Fruit fly (Drosophila melanogaster) whole organism, embryonic: ENCODE data around the gene shams.

Source experiments
- CG10274 ChIP-seq: fragments of 200-800 bp; sonication (Bioruptor generic); optimal IDR thresholded peaks from 3 replicates; lab custom pipeline; 2017; ENCODE audit warnings: missing biosample characterization, mild to moderate bottlenecking, missing genetic modification characterization
- CG10321 ChIP-seq: fragments of 200-800 bp; sonication (Bioruptor generic); IDR thresholded peaks from 2 replicates; pipeline ENCODE4 v1.3.6; 2022; ENCODE audit warnings: missing biosample characterization, missing genetic modification characterization
- CG10366 ChIP-seq: fragments of 200-800 bp; sonication (Bioruptor generic); IDR thresholded peaks from 2 replicates; pipeline ENCODE4 v1.3.6; 2022; ENCODE audit warnings: missing biosample characterization, missing genetic modification characterization
- CG10543 ChIP-seq: fragments of 200-800 bp; sonication (Bioruptor generic); optimal IDR thresholded peaks from 3 replicates; lab custom pipeline; 2017; ENCODE audit warnings: missing biosample characterization, mild to moderate bottlenecking, missing genetic modification characterization, moderate library complexity
- CG11560 ChIP-seq: fragments of 200-800 bp; sonication (Bioruptor generic); IDR thresholded peaks from 3 replicates; pipeline ENCODE4 v1.3.6; 2022; ENCODE audit warnings: missing biosample characterization, missing genetic modification characterization
- CG11696 ChIP-seq: fragments of 200-800 bp; sonication (Bioruptor generic); IDR thresholded peaks from 2 replicates; pipeline ENCODE4 v1.3.6; 2022; ENCODE audit warnings: missing biosample characterization, missing genetic modification characterization
- CG13287 ChIP-seq: fragments of 200-800 bp; sonication (Bioruptor generic); IDR thresholded peaks from 2 replicates; pipeline ENCODE4 v1.3.6; 2022; ENCODE audit warnings: missing biosample characterization, missing genetic modification characterization; ENCODE audit not compliant: partially characterized antibody
- CG13296 ChIP-seq: fragments of 200-800 bp; sonication (Bioruptor generic); optimal IDR thresholded peaks from 3 replicates; lab custom pipeline; 2018; ENCODE audit warnings: missing biosample characterization, mild to moderate bottlenecking, missing genetic modification characterization
- CG13424 ChIP-seq: fragments of 200-800 bp; sonication (Bioruptor generic); optimal IDR thresholded peaks from 2 replicates; lab custom pipeline; 2019; ENCODE audit warnings: missing biosample characterization, mild to moderate bottlenecking, missing genetic modification characterization, moderate library complexity
- CG17385 ChIP-seq: fragments of 200-800 bp; sonication (Bioruptor generic); optimal IDR thresholded peaks from 3 replicates; lab custom pipeline; 2018; ENCODE audit warnings: missing biosample characterization, mild to moderate bottlenecking, missing genetic modification characterization
- CG17612 ChIP-seq: fragments of 200-800 bp; sonication (Bioruptor generic); IDR thresholded peaks from 2 replicates; pipeline ENCODE4 v1.3.6; 2022; ENCODE audit warnings: missing biosample characterization, missing genetic modification characterization
- CG18476 ChIP-seq: fragments of 200-800 bp; sonication (Bioruptor generic); optimal IDR thresholded peaks from 2 replicates; lab custom pipeline; 2016; ENCODE audit warnings: missing biosample characterization, mild to moderate bottlenecking, missing genetic modification characterization
- CG2116 ChIP-seq: fragments of 200-800 bp; sonication (Bioruptor generic); optimal IDR thresholded peaks from 3 replicates; lab custom pipeline; 2018; ENCODE audit warnings: missing biosample characterization, mild to moderate bottlenecking, missing genetic modification characterization
- CG4404 ChIP-seq: fragments of 200-800 bp; sonication (Bioruptor generic); IDR thresholded peaks from 2 replicates; pipeline ENCODE4 v1.3.6; 2022; ENCODE audit warnings: missing biosample characterization, missing genetic modification characterization
- CG5245 ChIP-seq: fragments of 200-800 bp; sonication (Bioruptor generic); optimal IDR thresholded peaks from 3 replicates; lab custom pipeline; 2016; ENCODE audit warnings: missing biosample characterization, missing genetic modification characterization
- CG6854 ChIP-seq: fragments of 200-800 bp; sonication (Bioruptor generic); optimal IDR thresholded peaks from 3 replicates; lab custom pipeline; 2017; ENCODE audit warnings: missing biosample characterization, mild to moderate bottlenecking, missing genetic modification characterization
- CG8290 ChIP-seq, 3 experiments: fragments of 200-800 bp; sonication (Bioruptor generic); optimal IDR thresholded peaks; 2 replicates each; lab custom pipeline; 2016 to 2019; ENCODE audit warnings: missing biosample characterization in 3 of 3, missing genetic modification characterization in 3 of 3, mild to moderate bottlenecking in 2 of 3, moderate library complexity in 1 of 3
- Dll ChIP-seq: fragments of 200-800 bp; sonication (Bioruptor generic); IDR thresholded peaks from 4 replicates; pipeline ENCODE4 v1.3.6; 2022; ENCODE audit warnings: missing biosample characterization, missing genetic modification characterization; ENCODE audit not compliant: partially characterized antibody
- Dref ChIP-seq: fragments of 200-800 bp; sonication (Bioruptor generic); IDR thresholded peaks from 2 replicates; pipeline ENCODE4 v1.3.6; 2022; ENCODE audit warnings: missing biosample characterization, missing genetic modification characterization
- Eip74EF ChIP-seq, 2 experiments: fragments of 200-800 bp in 1 of 2; fragments of >200 bp in 1 of 2; sonication (Bioruptor generic) in 1 of 2; optimal IDR thresholded peaks; 2 replicates each; lab custom pipeline; 2017 to 2019; ENCODE audit warnings: missing biosample characterization in 2 of 2, missing genetic modification characterization in 2 of 2, mild to moderate bottlenecking in 1 of 2, moderate library complexity in 1 of 2
- Hey ChIP-seq: fragments of 200-800 bp; sonication (Bioruptor generic); optimal IDR thresholded peaks from 3 replicates; lab custom pipeline; 2018; ENCODE audit warnings: missing biosample characterization, mild to moderate bottlenecking, missing genetic modification characterization
- Hmr ChIP-seq: fragments of 200-800 bp; sonication (Bioruptor generic); optimal IDR thresholded peaks from 3 replicates; lab custom pipeline; 2017; ENCODE audit warnings: mild to moderate bottlenecking, missing biosample characterization, missing genetic modification reagents, missing genetic modification characterization
- Jarid2 ChIP-seq: fragments of 200-800 bp; sonication (Bioruptor generic); optimal IDR thresholded peaks from 3 replicates; lab custom pipeline; 2017; ENCODE audit warnings: mild to moderate bottlenecking, missing biosample characterization, missing genetic modification reagents, missing genetic modification characterization
- Lpt ChIP-seq: fragments of >200 bp; optimal IDR thresholded peaks from 2 replicates; lab custom pipeline; 2018; ENCODE audit warnings: missing biosample characterization, missing genetic modification characterization
- MBD-R2 ChIP-seq: fragments of 200-800 bp; sonication (Bioruptor generic); IDR thresholded peaks from 2 replicates; pipeline ENCODE4 v1.3.6; 2022; ENCODE audit warnings: missing biosample characterization, missing genetic modification characterization
- PHDP ChIP-seq: fragments of 200-800 bp; sonication (Bioruptor generic); optimal IDR thresholded peaks from 3 replicates; lab custom pipeline; 2018; ENCODE audit warnings: missing biosample characterization, mild to moderate bottlenecking, missing genetic modification characterization, moderate library complexity
- Taf1 ChIP-seq: fragments of 200-800 bp; sonication (Bioruptor generic); IDR thresholded peaks from 2 replicates; pipeline ENCODE4 v1.3.6; 2022; ENCODE audit warnings: missing biosample characterization, missing genetic modification characterization
- aop ChIP-seq: fragments of 200-800 bp; sonication (Bioruptor generic); IDR thresholded peaks from 2 replicates; pipeline ENCODE4 v1.3.6; 2022; ENCODE audit warnings: missing biosample characterization, missing genetic modification characterization
- ap ChIP-seq: fragments of 200-800 bp; sonication (Bioruptor generic); IDR thresholded peaks from 2 replicates; pipeline ENCODE4 v1.3.6; 2022; ENCODE audit warnings: missing biosample characterization, missing genetic modification characterization
- btn ChIP-seq: fragments of 200-800 bp; sonication (Bioruptor generic); optimal IDR thresholded peaks from 2 replicates; lab custom pipeline; 2016; ENCODE audit warnings: missing biosample characterization, missing genetic modification characterization
- dan ChIP-seq: fragments of 200-800 bp; sonication (Bioruptor generic); IDR thresholded peaks from 2 replicates; pipeline ENCODE4 v1.3.6; 2022; ENCODE audit warnings: missing biosample characterization, missing genetic modification characterization
- dmrt11E ChIP-seq: fragments of 200-800 bp; sonication (Bioruptor generic); optimal IDR thresholded peaks from 3 replicates; lab custom pipeline; 2018; ENCODE audit warnings: missing biosample characterization, mild to moderate bottlenecking, missing genetic modification characterization, moderate library complexity
- dmrt99B ChIP-seq: fragments of 200-800 bp; sonication (Bioruptor generic); optimal IDR thresholded peaks from 2 replicates; lab custom pipeline; 2018; ENCODE audit warnings: missing biosample characterization, mild to moderate bottlenecking, missing genetic modification characterization, moderate library complexity
- fd64A ChIP-seq: fragments of 200-800 bp; sonication (Bioruptor generic); optimal IDR thresholded peaks from 3 replicates; lab custom pipeline; 2018; ENCODE audit warnings: missing biosample characterization, mild to moderate bottlenecking, missing genetic modification characterization
- fru ChIP-seq: fragments of >200 bp; optimal IDR thresholded peaks from 2 replicates; lab custom pipeline; 2017
- h ChIP-seq: fragments of >200 bp; optimal IDR thresholded peaks from 2 replicates; lab custom pipeline; 2017
- jumu ChIP-seq: fragments of 200-800 bp; sonication (Bioruptor generic); optimal IDR thresholded peaks from 3 replicates; lab custom pipeline; 2016; ENCODE audit warnings: missing biosample characterization, missing genetic modification characterization
- lab ChIP-seq: fragments of 200-800 bp; sonication (Bioruptor generic); optimal IDR thresholded peaks from 3 replicates; lab custom pipeline; 2017; ENCODE audit warnings: missing biosample characterization, missing genetic modification characterization, mild to moderate bottlenecking, moderate library complexity, missing genetic modification reagents
- lmd ChIP-seq: fragments of 200-800 bp; sonication (Bioruptor generic); IDR thresholded peaks from 2 replicates; pipeline ENCODE4 v1.3.6; 2022; ENCODE audit warnings: missing biosample characterization, missing genetic modification characterization
- mld ChIP-seq: fragments of 200-800 bp; sonication (Bioruptor generic); IDR thresholded peaks from 3 replicates; pipeline ENCODE4 v1.3.6; 2022; ENCODE audit warnings: missing biosample characterization, missing genetic modification characterization; ENCODE audit not compliant: partially characterized antibody
- nerfin-1 ChIP-seq: fragments of 200-800 bp; sonication (Bioruptor generic); optimal IDR thresholded peaks from 3 replicates; lab custom pipeline; 2019; ENCODE audit warnings: missing biosample characterization, mild to moderate bottlenecking, missing genetic modification characterization, moderate library complexity
- run ChIP-seq: fragments of 200-800 bp; sonication (Bioruptor generic); optimal IDR thresholded peaks from 3 replicates; lab custom pipeline; 2018; ENCODE audit warnings: missing biosample characterization, mild to moderate bottlenecking, missing genetic modification characterization
- schlank ChIP-seq: fragments of 200-800 bp; sonication (Bioruptor generic); optimal IDR thresholded peaks from 2 replicates; lab custom pipeline; 2018; ENCODE audit warnings: missing biosample characterization, mild to moderate bottlenecking, missing genetic modification characterization
- slbo ChIP-seq: fragments of 200-800 bp; sonication (Bioruptor generic); IDR thresholded peaks from 2 replicates; pipeline ENCODE4 v1.3.6; 2022; ENCODE audit warnings: missing biosample characterization, missing genetic modification characterization
- ssp ChIP-seq: fragments of 200-800 bp; sonication (Bioruptor generic); IDR thresholded peaks from 2 replicates; pipeline ENCODE4 v1.3.6; 2022; ENCODE audit warnings: missing biosample characterization, missing genetic modification characterization
- stwl ChIP-seq: fragments of 200-800 bp; sonication (Bioruptor generic); optimal IDR thresholded peaks from 3 replicates; lab custom pipeline; 2018; ENCODE audit warnings: missing biosample characterization, mild to moderate bottlenecking, missing genetic modification characterization, moderate library complexity
- sug ChIP-seq: fragments of 200-800 bp; optimal IDR thresholded peaks from 2 replicates; lab custom pipeline; 2019; ENCODE audit warnings: missing biosample characterization, mild to moderate bottlenecking, missing genetic modification characterization, moderate library complexity
- zf30C ChIP-seq: fragments of 200-800 bp; sonication (Bioruptor generic); optimal IDR thresholded peaks from 3 replicates; lab custom pipeline; 2018; ENCODE audit warnings: missing biosample characterization, mild to moderate bottlenecking, missing genetic modification characterization
- zfh1 ChIP-seq: fragments of 200-800 bp; sonication (Bioruptor generic); IDR thresholded peaks from 3 replicates; pipeline ENCODE4 v1.3.6; 2022; ENCODE audit warnings: missing biosample characterization, missing genetic modification characterization
- zfh2 ChIP-seq: fragments of 200-800 bp; sonication (Bioruptor generic); optimal IDR thresholded peaks from 2 replicates; lab custom pipeline; 2016; ENCODE audit warnings: missing biosample characterization, missing genetic modification characterization

The shams gene

DNA sequence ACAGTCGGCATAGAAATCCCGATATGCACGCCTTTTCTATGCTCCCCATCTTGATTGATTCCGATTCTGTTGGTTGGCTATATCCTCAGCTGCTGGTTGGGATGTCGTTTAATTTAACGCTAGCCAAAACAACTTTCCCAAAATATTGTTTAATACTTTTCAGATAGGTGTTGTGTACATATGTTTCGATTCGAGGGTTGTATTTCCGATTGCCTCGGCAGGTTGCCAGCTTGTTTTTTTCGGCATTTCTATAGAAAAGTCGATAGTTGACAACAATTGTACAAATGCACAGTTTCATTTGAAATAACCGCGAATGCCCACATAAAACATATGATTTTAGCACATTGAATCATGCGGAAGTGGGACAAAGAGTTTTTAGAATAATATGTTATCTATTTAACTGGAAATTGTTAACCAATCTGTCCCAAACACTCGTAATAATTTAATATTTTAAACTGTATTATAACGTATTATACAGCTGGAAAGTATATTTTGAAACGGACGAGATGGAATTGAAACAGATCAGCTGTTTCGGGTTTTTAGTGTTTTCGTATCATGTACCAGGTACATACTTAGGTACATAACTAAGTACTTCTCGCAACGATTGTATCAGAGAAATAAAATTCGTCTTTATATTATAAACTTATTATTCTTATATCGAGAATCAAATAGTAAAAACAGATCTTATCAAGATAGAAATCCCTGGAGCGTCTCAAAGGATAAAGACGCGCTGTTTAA lies 19.8 kb downstream of the shams start, which contains the start of gene CG31109 (continued):
- TF ChIP-seq CG11560 (no peak), Lpt (no peak), CG13424 (peak; percentile 22), CG13287 (GFP tag; lab: Robert Waterston, UW) (peak; percentile 61), btn (GFP tag; lab: Kevin White, UChicago) (no peak), zf30C (GFP tag; lab: Kevin White, UChicago) (peak; percentile 19), CG18476 (GFP tag; lab: Kevin White, UChicago) (no peak), CG5245 (GFP tag; lab: Kevin White, UChicago) (no peak), CG10366 (GFP tag; lab: Robert Waterston, UW) (no peak), CG10321 (GFP tag; lab: Robert Waterston, UW) (no peak), CG4404 (GFP tag; lab: Robert Waterston, UW) (no peak), zfh1 (no peak), CG17385 (GFP tag; lab: Kevin White, UChicago) (no peak), Jarid2 (no peak), CG2116 (GFP tag; lab: Kevin White, UChicago) (peak; percentile 99), PHDP (tag; lab: Kevin White, UChicago) (peak; percentile 1), zfh2 (GFP tag; lab: Kevin White, UChicago) (peak; percentile 28), h (lab: Kevin White, UChicago) (no peak), CG11696 (no peak), schlank (tag; lab: Kevin White, UChicago) (no peak), jumu (GFP tag; lab: Kevin White, UChicago) (no peak), aop (GFP tag; lab: Robert Waterston, UW) (no peak), CG13296 (peak; percentile 52), ssp (GFP tag; lab: Robert Waterston, UW) (no peak), lab (GFP tag; lab: Kevin White, UChicago) (no peak), CG10274 (GFP tag; lab: Kevin White, UChicago) (no peak), Dll (peak; percentile 50; the same call in 1 of the 4 replicates), Hey (tag; lab: Kevin White, UChicago) (no peak), lmd (no peak), MBD-R2 (peak; percentile 79), nerfin-1 (tag; lab: Kevin White, UChicago) (peak; percentile 2), slbo (GFP tag; lab: Robert Waterston, UW) (no peak), CG17612 (GFP tag; lab: Robert Waterston, UW) (no peak), mld (0 out of 3 replicates have a peak, but pooled peaks have one; percentile 41), fd64A (no peak), fru (lab: Kevin White, UChicago) (no peak), CG6854 (GFP tag; lab: Kevin White, UChicago) (no peak), stwl (tag; lab: Kevin White, UChicago) (peak; percentile 77), ap (GFP tag; lab: Robert Waterston, UW) (no peak), dan (GFP tag; lab: Robert Waterston, UW) (no peak), sug (tag; lab: Kevin White, UChicago) (peak; percentile 55), Eip74EF (GFP tag; optimal IDR thresholded peaks at IDR 0.05; lab: Kevin White, UChicago) (no peak), dmrt11E (tag; lab: Kevin White, UChicago) (peak; percentile 3), run (tag; lab: Kevin White, UChicago) (no peak), Dref (GFP tag; lab: Robert Waterston, UW) (peak; percentile 78), Hmr (GFP tag; lab: Kevin White, UChicago) (peak; percentile 19), CG10543 (peak; percentile 26), Taf1 (GFP tag; lab: Robert Waterston, UW) (no peak), CG8290 (GFP tag; optimal IDR thresholded peaks at IDR 0.05; lab: Kevin White, UChicago) (peak; percentile 84), CG8290 (tag; optimal IDR thresholded peaks at IDR 0.05; lab: Kevin White, UChicago) (peak; percentile 73 to 89), dmrt99B (tag; lab: Kevin White, UChicago) (no peak)
